Worm (Caenorhabditis elegans) whole organism, midembryonic: ENCODE measurements around the gene B0457.4.

Experiments used
- T22C8.4 ChIP-seq: fragments of 200-800 bp; sonication (Bioruptor generic); IDR thresholded peaks from 2 replicates; pipeline ENCODE4 v1.3.6; 2022; ENCODE audit warnings: missing genetic modification characterization, missing compliant biosample characterization
- cog-1 ChIP-seq: sonication (generic microtip); optimal IDR thresholded peaks from 2 replicates; lab custom pipeline; 2016; ENCODE audit warnings: missing genetic modification characterization, missing compliant biosample characterization
- flt-1 ChIP-seq: fragments of 200-800 bp; sonication (Bioruptor generic); IDR thresholded peaks from 2 replicates; pipeline ENCODE4 v1.3.6; 2022; ENCODE audit warnings: missing genetic modification characterization, missing compliant biosample characterization
- klf-2 ChIP-seq: fragments of 200-800 bp; sonication (Bioruptor generic); conservative IDR thresholded peaks from 2 replicates; pipeline ENCODE4 v1.3.6; 2022; ENCODE audit warnings: missing genetic modification reagents, missing genetic modification characterization, missing compliant biosample characterization
- med-1 ChIP-seq: sonication (generic microtip); optimal IDR thresholded peaks from 2 replicates; lab custom pipeline; 2017; ENCODE audit warnings: missing genetic modification characterization, mild to moderate bottlenecking, missing compliant biosample characterization, antibody characterized with exemption, missing genetic modification reagents; ENCODE audit not compliant: insufficient read depth
- tab-1 ChIP-seq: fragments of 200-800 bp; sonication (Bioruptor generic); IDR thresholded peaks from 2 replicates; pipeline ENCODE4 v1.3.6; 2022; ENCODE audit warnings: missing genetic modification characterization, missing compliant biosample characterization
- ztf-23 ChIP-seq: fragments of 200-800 bp; sonication (Bioruptor generic); IDR thresholded peaks from 2 replicates; pipeline ENCODE4 v1.3.6; 2022; ENCODE audit warnings: missing genetic modification reagents, missing genetic modification characterization, missing compliant biosample characterization
- ztf-29 ChIP-seq: fragments of 200-800 bp; sonication (Bioruptor generic); IDR thresholded peaks from 2 replicates; pipeline ENCODE4 v1.3.6; 2022; ENCODE audit warnings: missing genetic modification reagents, missing genetic modification characterization, missing compliant biosample characterization

DNA sequence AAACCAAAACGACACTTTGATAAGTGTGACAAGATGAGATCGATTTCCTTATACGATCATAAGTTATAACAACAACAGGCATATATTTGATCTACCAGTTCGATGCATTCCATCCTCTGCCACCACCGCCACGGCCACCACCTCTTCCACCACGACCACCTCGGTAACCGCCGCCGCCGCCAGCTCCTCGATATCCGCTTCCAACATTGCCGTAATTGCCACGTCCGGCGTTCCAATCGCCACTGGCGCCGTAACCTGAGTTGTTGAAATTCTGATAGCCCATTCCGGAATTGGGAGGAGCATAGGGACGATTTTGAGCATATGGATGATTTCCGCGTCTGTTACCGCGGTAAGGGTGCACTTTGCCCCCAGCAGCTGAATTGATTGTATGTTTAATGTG is 33.3 kb downstream of the B0457.4 start:
- TF ChIP-seq tab-1 (GFP tag; lab: Robert Waterston, UW), result no peak
- TF ChIP-seq ztf-29, result no peak
- TF ChIP-seq ztf-23 (GFP tag; lab: Robert Waterston, UW), result no peak
- TF ChIP-seq klf-2 (GFP tag; lab: Robert Waterston, UW), result no peak
- no peak for TF ChIP-seq flt-1
- no peak for TF ChIP-seq cog-1
- TF ChIP-seq T22C8.4 (GFP tag; lab: Robert Waterston, UW), result no peak
- no peak for TF ChIP-seq med-1 (GFP tag; lab: Kevin White, UChicago)
